Worm (Caenorhabditis elegans): Measurements from ENCODE around the gene C17C3.3.

DNA sequence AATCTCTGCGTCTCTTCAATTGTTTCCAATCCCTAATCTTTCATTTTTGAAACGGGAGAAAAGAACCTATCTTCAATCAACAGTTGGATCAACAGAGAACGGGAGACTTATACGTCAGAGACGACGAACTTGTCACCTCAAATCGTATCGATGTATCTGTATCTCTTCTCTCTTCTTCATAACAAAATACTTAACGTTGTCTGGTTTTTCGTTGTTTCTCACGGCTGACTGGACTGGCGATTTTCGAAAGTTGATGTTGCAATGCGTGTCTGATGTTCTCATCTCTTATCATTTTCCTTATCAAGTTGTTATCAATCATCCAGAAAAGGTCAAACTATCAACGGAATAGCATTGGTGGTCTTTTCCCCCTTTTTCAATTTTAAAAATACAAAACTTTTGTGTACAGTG, 44.0 kb downstream of the C17C3.3 start:
- TF ChIP-seq nhr-71 (tag; optimal IDR thresholded peaks at IDR 0.05) (peak; percentile 87), snpc-4 (tag; optimal IDR thresholded peaks at IDR 0.05) (peak; percentile 3), ztf-4 (tag; optimal IDR thresholded peaks at IDR 0.05) (peak; percentile 57), nhr-76 (tag; optimal IDR thresholded peaks at IDR 0.05) (no peak), fkh-8 (tag; optimal IDR thresholded peaks at IDR 0.05) (no peak), zag-1 (tag; optimal IDR thresholded peaks at IDR 0.05) (no peak)
